Fruit fly (Drosophila melanogaster): ENCODE results near the gene fon.

The fon gene

dm6 chr2L:19423467-19424122, 37.6 kb upstream of the fon start, which contains the start of the genes Alp12 and CG13085 (continued):
- TF ChIP-seq CG6813 (GFP tag; optimal IDR thresholded peaks at IDR 0.05) (peak; percentile 97), tna (GFP tag; IDR thresholded peaks at IDR 0.05; ENCODE audit: partially characterized antibody) (peak; percentile 15; the same call in 1 of the 2 replicates), BtbVII (GFP tag; optimal IDR thresholded peaks at IDR 0.05) (peak; percentile 99), usp (GFP tag; optimal IDR thresholded peaks at IDR 0.05) (no peak), aop (GFP tag; IDR thresholded peaks at IDR 0.05) (peak; percentile 36), eve (GFP tag; optimal IDR thresholded peaks at IDR 0.05) (no peak), yki (optimal IDR thresholded peaks at IDR 0.05) (peak; percentile 80), Ssrp (tag; optimal IDR thresholded peaks at IDR 0.05) (peak; percentile 98), CG18599 (GFP tag; optimal IDR thresholded peaks at IDR 0.05) (peak; percentile 99), emc (GFP tag; optimal IDR thresholded peaks at IDR 0.05) (peak; percentile 86), lilli (GFP tag; optimal IDR thresholded peaks at IDR 0.05) (peak; percentile 97), CG31388 (GFP tag; optimal IDR thresholded peaks at IDR 0.05) (peak; percentile 91), CG6689 (GFP tag; IDR thresholded peaks at IDR 0.05) (peak; percentile 98), kni (GFP tag; optimal IDR thresholded peaks at IDR 0.05) (peak; percentile 97), Ravus (GFP tag; IDR thresholded peaks at IDR 0.05) (peak; percentile 88), CG17359 (tag; optimal IDR thresholded peaks at IDR 0.05) (peak; percentile 98), CG3407 (GFP tag; optimal IDR thresholded peaks at IDR 0.05) (peak; percentile 96), zfh1 (GFP tag; IDR thresholded peaks at IDR 0.05) (peak; percentile 91)

dm6 chr2L:19422642-19423041, 36.6 kb upstream of the fon start:
- no peak for TF ChIP-seq Sox102F (GFP tag; optimal IDR thresholded peaks at IDR 0.05)
- TF ChIP-seq TFAM (GFP tag; optimal IDR thresholded peaks at IDR 0.05), result no peak
- TF ChIP-seq emc (GFP tag; optimal IDR thresholded peaks at IDR 0.05), result no peak
- no peak for TF ChIP-seq CG17912 (GFP tag; optimal IDR thresholded peaks at IDR 0.05)
- no peak for TF ChIP-seq row (GFP tag; IDR thresholded peaks at IDR 0.05)
- no peak for TF ChIP-seq CG17361 (GFP tag; IDR thresholded peaks at IDR 0.05)
- TF ChIP-seq CG6683 (GFP tag; optimal IDR thresholded peaks at IDR 0.05), result no peak
- TF ChIP-seq sd (tag; optimal IDR thresholded peaks at IDR 0.05), result peak; percentile 83
- TF ChIP-seq ash1 (GFP tag; optimal IDR thresholded peaks at IDR 0.05), result no peak
- no peak for TF ChIP-seq CG3847 (GFP tag; IDR thresholded peaks at IDR 0.05)
- TF ChIP-seq wdn (GFP tag; IDR thresholded peaks at IDR 0.05), result no peak
- no peak for TF ChIP-seq ci (GFP tag; IDR thresholded peaks at IDR 0.05)
- TF ChIP-seq usp (GFP tag; optimal IDR thresholded peaks at IDR 0.05), result no peak
- no peak for TF ChIP-seq CG3281 (GFP tag; optimal IDR thresholded peaks at IDR 0.05)
- no peak for TF ChIP-seq Hmx (GFP tag; optimal IDR thresholded peaks at IDR 0.05)
- no peak for TF ChIP-seq dpn (GFP tag; optimal IDR thresholded peaks at IDR 0.05)
- no peak for TF ChIP-seq CHES-1-like (GFP tag; optimal IDR thresholded peaks at IDR 0.05)
- peak; percentile 74 for TF ChIP-seq CG12769 (tag; optimal IDR thresholded peaks at IDR 0.05)
- no peak for TF ChIP-seq Fer2 (tag; optimal IDR thresholded peaks at IDR 0.05)
- TF ChIP-seq hth (optimal IDR thresholded peaks at IDR 0.05), result no peak
- no peak for TF ChIP-seq trh (GFP tag; optimal IDR thresholded peaks at IDR 0.05)
- TF ChIP-seq CG12236 (GFP tag; optimal IDR thresholded peaks at IDR 0.05), result no peak
- TF ChIP-seq CG12104 (GFP tag; optimal IDR thresholded peaks at IDR 0.05), result no peak
- no peak for TF ChIP-seq CG10543 (GFP tag; optimal IDR thresholded peaks at IDR 0.05)
- TF ChIP-seq CG7745 (tag; optimal IDR thresholded peaks at IDR 0.05), result no peak
- no peak for TF ChIP-seq Bteb2 (GFP tag; optimal IDR thresholded peaks at IDR 0.05)
- no peak for TF ChIP-seq kni (GFP tag; optimal IDR thresholded peaks at IDR 0.05)
- no peak for TF ChIP-seq CG7987 (GFP tag; optimal IDR thresholded peaks at IDR 0.05)
- no peak for TF ChIP-seq pfk (GFP tag; optimal IDR thresholded peaks at IDR 0.05)
- 0 out of 3 replicates have a peak, but pooled peaks have one; percentile 36 for TF ChIP-seq gce (GFP tag; IDR thresholded peaks at IDR 0.05)
- TF ChIP-seq chinmo (GFP tag; IDR thresholded peaks at IDR 0.05; ENCODE audit: partially characterized antibody), result 0 out of 4 replicates have a peak, but pooled peaks have one; percentile 46
- TF ChIP-seq CG7963 (GFP tag; IDR thresholded peaks at IDR 0.05; ENCODE audit: partially characterized antibody), result 0 out of 3 replicates have a peak, but pooled peaks have one; percentile 11
- TF ChIP-seq CG7372 (GFP tag; IDR thresholded peaks at IDR 0.05), result no peak
- TF ChIP-seq Tbp (GFP tag; optimal IDR thresholded peaks at IDR 0.05), result no peak
- no peak for TF ChIP-seq Lpt (GFP tag; optimal IDR thresholded peaks at IDR 0.05)
